Worm (Caenorhabditis elegans) whole organism, L2 larva: Measurements from ENCODE around the gene C14A4.12.
A peak's percentile ranks its signal among the peaks of the same experiment; 100 is the strongest.

Source experiments
- C34F6.9 ChIP-seq: fragments of 150-350 bp; optimal IDR thresholded peaks from 2 replicates; lab custom pipeline; 2014; ENCODE audit warnings: missing biosample characterization, missing genetic modification characterization
- F13H6.1 ChIP-seq: sonication (generic microtip); optimal IDR thresholded peaks from 2 replicates; lab custom pipeline; 2016; ENCODE audit warnings: missing genetic modification characterization, missing compliant biosample characterization
- R02D3.7 ChIP-seq: fragments of 150-350 bp; optimal IDR thresholded peaks from 2 replicates; lab custom pipeline; 2014; ENCODE audit warnings: missing biosample characterization, missing genetic modification characterization
- Y55F3AM.14 ChIP-seq: fragments of 200-800 bp; sonication (Bioruptor generic); optimal IDR thresholded peaks from 2 replicates; lab custom pipeline; 2018; ENCODE audit warnings: mild to moderate bottlenecking, missing genetic modification characterization, missing compliant biosample characterization
- ZK546.5 ChIP-seq: sonication (generic microtip); optimal IDR thresholded peaks from 2 replicates; lab custom pipeline; 2017; ENCODE audit warnings: missing biosample characterization, missing genetic modification characterization
- alr-1 ChIP-seq: fragments of 150-350 bp; optimal IDR thresholded peaks from 2 replicates; lab custom pipeline; 2014; ENCODE audit warnings: missing biosample characterization, missing genetic modification characterization
- aly-2 ChIP-seq: fragments of 150-350 bp; optimal IDR thresholded peaks from 2 replicates; lab custom pipeline; 2014; ENCODE audit warnings: missing biosample characterization, missing genetic modification characterization
- ama-1 ChIP-seq: fragments of 150-350 bp; optimal IDR thresholded peaks from 2 replicates; lab custom pipeline; 2018; ENCODE audit warnings: inconsistent platforms
- blmp-1 ChIP-seq: sonication (generic microtip); optimal IDR thresholded peaks from 2 replicates; lab custom pipeline; 2017; ENCODE audit warnings: missing genetic modification characterization, mild to moderate bottlenecking, missing compliant biosample characterization, antibody characterized with exemption, moderate library complexity; ENCODE audit not compliant: insufficient read depth
- ceh-82 ChIP-seq: fragments of 150-350 bp; optimal IDR thresholded peaks from 2 replicates; lab custom pipeline; 2014; ENCODE audit warnings: missing biosample characterization, missing genetic modification characterization
- crh-2 ChIP-seq: sonication (generic microtip); optimal IDR thresholded peaks from 2 replicates; lab custom pipeline; 2017; ENCODE audit warnings: missing biosample characterization, missing genetic modification characterization
- dmd-4 ChIP-seq: sonication (generic microtip); optimal IDR thresholded peaks from 2 replicates; lab custom pipeline; 2017; ENCODE audit warnings: missing biosample characterization, missing genetic modification characterization
- egl-27 ChIP-seq: sonication (generic microtip); optimal IDR thresholded peaks from 3 replicates; lab custom pipeline; 2017; ENCODE audit warnings: missing biosample characterization, missing genetic modification reagents, missing genetic modification characterization
- elt-1 ChIP-seq: fragments of 150-350 bp; optimal IDR thresholded peaks from 2 replicates; lab custom pipeline; 2014; ENCODE audit warnings: missing biosample characterization, missing genetic modification characterization
- fos-1 ChIP-seq: fragments of 150-350 bp; optimal IDR thresholded peaks from 2 replicates; lab custom pipeline; 2014; ENCODE audit warnings: missing biosample characterization, missing genetic modification characterization
- gmeb-1 ChIP-seq: fragments of 150-350 bp; optimal IDR thresholded peaks from 2 replicates; lab custom pipeline; 2014; ENCODE audit warnings: missing biosample characterization, missing genetic modification characterization
- lin-11 ChIP-seq: fragments of 150-350 bp; sonication (generic microtip); optimal IDR thresholded peaks from 2 replicates; lab custom pipeline; 2014; ENCODE audit warnings: missing biosample characterization, missing genetic modification characterization, inconsistent platforms, mixed read lengths
- lin-13 ChIP-seq: fragments of 150-350 bp; optimal IDR thresholded peaks from 2 replicates; lab custom pipeline; 2014; ENCODE audit warnings: missing biosample characterization, missing genetic modification reagents, missing genetic modification characterization
- lsy-2 ChIP-seq, 2 experiments: fragments of 150-350 bp in 1 of 2; sonication (generic microtip) in 1 of 2; optimal IDR thresholded peaks; 2 replicates each; lab custom pipeline; 2014 to 2017; ENCODE audit warnings: missing biosample characterization in 2 of 2, missing genetic modification characterization in 2 of 2
- mab-5 ChIP-seq: fragments of 150-350 bp; optimal IDR thresholded peaks from 2 replicates; lab custom pipeline; 2014; ENCODE audit warnings: missing biosample characterization, missing genetic modification characterization
- mdl-1 ChIP-seq, 2 experiments: fragments of 150-350 bp in 1 of 2; sonication (generic microtip) in 1 of 2; optimal IDR thresholded peaks; 2 replicates each; lab custom pipeline; 2017; ENCODE audit warnings: missing biosample characterization in 2 of 2, missing genetic modification characterization in 2 of 2
- nhr-12 ChIP-seq: fragments of 150-350 bp; optimal IDR thresholded peaks from 2 replicates; lab custom pipeline; 2014; ENCODE audit warnings: missing biosample characterization, missing genetic modification characterization
- nhr-129 ChIP-seq: fragments of 150-350 bp; optimal IDR thresholded peaks from 2 replicates; lab custom pipeline; 2014; ENCODE audit warnings: missing biosample characterization, missing genetic modification characterization
- nhr-21 ChIP-seq: fragments of 150-350 bp; optimal IDR thresholded peaks from 2 replicates; lab custom pipeline; 2014; ENCODE audit warnings: missing biosample characterization, missing genetic modification characterization
- nhr-23 ChIP-seq: fragments of 150-350 bp; optimal IDR thresholded peaks from 2 replicates; lab custom pipeline; 2014; ENCODE audit warnings: missing biosample characterization, missing genetic modification reagents, missing genetic modification characterization
- nhr-237 ChIP-seq: fragments of 150-350 bp; optimal IDR thresholded peaks from 2 replicates; lab custom pipeline; 2014; ENCODE audit warnings: missing biosample characterization, missing genetic modification characterization
- nhr-25 ChIP-seq: fragments of 150-350 bp; sonication (generic microtip); optimal IDR thresholded peaks from 3 replicates; lab custom pipeline; 2014; ENCODE audit warnings: missing biosample characterization, missing genetic modification characterization
- nhr-77 ChIP-seq: fragments of 150-350 bp; optimal IDR thresholded peaks from 2 replicates; lab custom pipeline; 2014; ENCODE audit warnings: missing biosample characterization, missing genetic modification characterization
- peb-1 ChIP-seq: fragments of 150-350 bp; optimal IDR thresholded peaks from 2 replicates; lab custom pipeline; 2014; ENCODE audit warnings: missing biosample characterization, missing genetic modification characterization
- sem-4 ChIP-seq: fragments of 150-350 bp; optimal IDR thresholded peaks from 2 replicates; lab custom pipeline; 2014; ENCODE audit warnings: missing biosample characterization, missing genetic modification reagents, missing genetic modification characterization
- sma-3 ChIP-seq: sonication (generic microtip); optimal IDR thresholded peaks from 2 replicates; lab custom pipeline; 2016; ENCODE audit warnings: missing genetic modification reagents, missing genetic modification characterization, missing compliant biosample characterization
- sma-9 ChIP-seq, 2 experiments: fragments of 150-350 bp in 1 of 2; sonication (generic microtip) in 1 of 2; optimal IDR thresholded peaks; 2 replicates each; lab custom pipeline; 2014 to 2016; ENCODE audit warnings: missing genetic modification characterization in 2 of 2, mild to moderate bottlenecking in 1 of 2, missing biosample characterization in 1 of 2, missing compliant biosample characterization in 1 of 2, missing genetic modification reagents in 1 of 2, moderate library complexity in 1 of 2
- snpc-4 ChIP-seq: fragments of 150-350 bp; optimal IDR thresholded peaks from 2 replicates; lab custom pipeline; 2014; ENCODE audit warnings: missing biosample characterization, missing genetic modification characterization
- unc-55 ChIP-seq: fragments of 150-350 bp; sonication (generic microtip); optimal IDR thresholded peaks from 3 replicates; lab custom pipeline; 2014; ENCODE audit warnings: missing biosample characterization, missing genetic modification reagents, missing genetic modification characterization
- zag-1 ChIP-seq: fragments of 150-350 bp; optimal IDR thresholded peaks from 2 replicates; lab custom pipeline; 2014; ENCODE audit warnings: missing biosample characterization, missing genetic modification characterization

The C14A4.12 gene

DNA sequence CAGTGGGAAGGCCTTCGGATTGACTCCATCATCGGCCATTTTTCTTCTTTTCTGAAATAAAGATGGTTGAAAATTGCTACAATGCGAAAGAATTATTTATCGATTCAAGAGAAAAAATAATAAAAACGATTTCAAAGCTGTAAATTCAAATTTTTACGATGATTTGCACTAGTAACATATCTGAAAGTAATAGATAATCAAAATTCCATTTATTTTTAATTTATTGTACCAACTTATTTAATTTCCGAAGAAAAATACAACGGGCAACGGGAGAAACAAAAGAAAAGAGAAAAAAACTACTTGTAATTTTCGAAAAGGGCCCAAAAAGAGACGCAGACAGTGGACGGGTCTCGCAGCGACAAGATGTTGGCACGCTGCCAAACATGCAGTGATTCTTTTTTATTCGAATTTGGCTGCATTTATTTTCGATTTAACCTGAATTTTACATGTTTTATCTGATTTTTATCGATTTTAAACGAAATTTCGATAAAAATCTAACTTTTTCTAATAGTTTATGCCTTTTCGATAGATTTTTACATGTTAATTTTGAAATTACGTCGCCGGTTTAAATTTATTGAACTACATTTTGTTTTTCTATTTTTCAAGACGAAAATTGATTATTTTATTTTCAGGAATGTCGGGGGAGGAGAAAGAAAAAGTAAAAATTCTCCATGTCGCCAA is 45.9 kb downstream of the C14A4.12 start, which contains the start of the genes snu-13 and rsp-7:
Gene snu-13, minus strand, starts transcription at position 51 of the 681 bp plus-strand sequence.
Gene rsp-7, plus strand, starts transcription at position 631 of the 681 bp plus-strand sequence.
- TF ChIP-seq dmd-4 (tag; lab: Kevin White, UChicago): no peak
- TF ChIP-seq nhr-25 (tag; lab: Kevin White, UChicago): peak; percentile 75
- TF ChIP-seq elt-1 (tag; lab: Kevin White, UChicago): no peak
- TF ChIP-seq nhr-23 (tag; lab: Kevin White, UChicago): no peak
- TF ChIP-seq fos-1 (tag; lab: Kevin White, UChicago): peak; percentile 34
- peak; percentile 49 for TF ChIP-seq lin-11 (tag; lab: Kevin White, UChicago)
- TF ChIP-seq snpc-4 (tag; lab: Kevin White, UChicago): peak; percentile 12
- peak; percentile 55 for TF ChIP-seq F13H6.1
- peak; percentile 51 for TF ChIP-seq nhr-21
- no peak for TF ChIP-seq nhr-77 (tag; lab: Kevin White, UChicago)
- peak; percentile 90 for TF ChIP-seq unc-55
- TF ChIP-seq ama-1: peak; percentile 15
- peak; percentile 31 for TF ChIP-seq ZK546.5 (tag; lab: Kevin White, UChicago)
- no peak for TF ChIP-seq R02D3.7 (tag; lab: Kevin White, UChicago)
- no peak for TF ChIP-seq peb-1 (tag; lab: Kevin White, UChicago)
- TF ChIP-seq sma-3 (GFP tag; lab: Kevin White, UChicago): peak; percentile 69
- TF ChIP-seq crh-2 (tag; lab: Kevin White, UChicago): peak; percentile 87
- peak; percentile 23 for TF ChIP-seq blmp-1
- no peak for TF ChIP-seq nhr-237 (tag; lab: Kevin White, UChicago)
- TF ChIP-seq C34F6.9 (tag; lab: Kevin White, UChicago): peak; percentile 87
- no peak for TF ChIP-seq alr-1 (tag; lab: Kevin White, UChicago)
- peak; percentile 71 for TF ChIP-seq lin-13 (GFP tag; lab: Kevin White, UChicago)
- TF ChIP-seq ceh-82 (tag; lab: Kevin White, UChicago): no peak
- TF ChIP-seq sma-9 (GFP tag; optimal IDR thresholded peaks at IDR 0.05; lab: Kevin White, UChicago): peak; percentile 54
- no peak for TF ChIP-seq sma-9 (tag; optimal IDR thresholded peaks at IDR 0.05; lab: Kevin White, UChicago)
- peak; percentile 58 to 91 for TF ChIP-seq lsy-2 (tag; optimal IDR thresholded peaks at IDR 0.05; lab: Kevin White, UChicago)
- TF ChIP-seq sem-4 (tag; lab: Kevin White, UChicago): peak; percentile 62
- TF ChIP-seq nhr-129: peak; percentile 51
- TF ChIP-seq gmeb-1 (tag; lab: Kevin White, UChicago): peak; percentile 67
- TF ChIP-seq mab-5 (tag; lab: Kevin White, UChicago): no peak

DNA sequence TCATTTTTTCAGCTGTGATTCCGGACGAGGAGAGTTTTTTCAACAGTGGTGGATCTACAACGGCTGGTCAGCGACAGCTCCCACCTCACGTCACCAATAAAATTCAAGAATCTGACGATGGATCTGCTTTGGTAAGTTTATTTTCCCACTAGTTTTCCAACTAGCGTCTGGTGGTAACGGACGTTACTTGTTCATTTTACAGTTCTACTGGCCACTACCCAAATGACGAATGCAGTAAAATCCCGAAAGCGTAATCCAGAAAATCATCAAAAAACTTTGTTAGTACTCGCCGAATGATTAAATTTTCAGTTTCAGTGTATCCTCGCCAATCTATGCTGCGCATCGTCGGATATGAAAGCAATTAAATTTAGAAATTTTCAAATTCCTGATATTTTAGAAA is 46.7 kb downstream of the C14A4.12 start:
- no peak for TF ChIP-seq lin-11 (tag; lab: Kevin White, UChicago)
- TF ChIP-seq mdl-1 (tag; optimal IDR thresholded peaks at IDR 0.05; lab: Kevin White, UChicago): no peak
- no peak for TF ChIP-seq nhr-21

DNA sequence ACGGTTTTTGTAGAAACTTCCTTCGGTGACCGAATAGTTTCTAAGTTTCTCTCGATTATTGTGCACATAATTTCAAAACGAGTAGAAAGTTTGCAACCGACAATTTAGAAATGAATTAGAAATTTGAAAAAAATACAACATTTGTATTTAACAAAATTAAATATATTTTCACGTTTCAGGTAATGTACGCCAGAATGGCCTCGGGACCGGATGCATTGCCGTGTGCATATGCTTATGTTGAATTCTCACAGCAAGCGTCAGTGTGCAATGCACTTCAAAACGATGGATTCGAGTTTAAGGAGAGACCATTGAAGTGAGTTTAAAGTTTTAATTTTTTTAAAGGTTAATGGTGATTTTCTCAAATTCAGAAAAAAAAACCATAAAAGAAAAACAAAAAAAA is 48.0 kb downstream of the C14A4.12 start, which contains the start of gene marc-2:
Gene marc-2, minus strand, starts transcription at position 101 of the 400 bp plus-strand sequence.
- TF ChIP-seq Y55F3AM.14 (GFP tag; lab: Kevin White, UChicago) (no peak), peb-1 (tag; lab: Kevin White, UChicago) (no peak), zag-1 (tag; lab: Kevin White, UChicago) (no peak), egl-27 (tag; lab: Kevin White, UChicago) (no peak)

DNA sequence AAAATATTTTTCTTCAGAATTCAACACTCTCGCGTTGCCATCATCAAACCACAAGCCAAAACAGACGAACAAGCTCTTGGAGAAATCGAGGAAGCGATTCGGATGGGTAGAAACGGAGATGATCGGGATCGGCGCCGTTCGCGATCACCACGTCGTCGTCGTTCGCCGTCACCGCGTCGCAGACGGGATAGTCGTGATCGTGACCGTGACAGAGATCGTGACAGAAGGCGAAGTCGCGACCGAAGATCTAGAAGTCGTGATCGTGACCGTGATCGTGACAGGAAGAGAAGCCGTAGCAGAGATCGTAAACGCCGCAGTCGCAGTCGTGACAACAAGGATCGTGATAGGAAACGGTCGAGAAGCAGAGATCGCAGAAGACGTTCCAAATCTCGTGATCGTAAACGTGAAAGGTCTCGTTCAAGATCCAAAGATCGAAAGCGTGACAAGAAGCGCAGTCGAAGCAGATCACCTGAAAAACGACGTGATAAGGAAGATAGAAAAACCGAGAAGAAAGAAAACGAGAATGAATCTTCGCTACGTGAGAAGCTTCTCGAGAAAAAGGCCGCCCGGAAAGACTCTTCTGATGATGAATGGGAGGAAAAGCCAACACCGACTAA is 48.7 kb downstream of the C14A4.12 start:
- no peak for TF ChIP-seq crh-2 (tag; lab: Kevin White, UChicago)
- TF ChIP-seq sem-4 (tag; lab: Kevin White, UChicago): no peak
- TF ChIP-seq nhr-21: peak; percentile 18
- TF ChIP-seq aly-2 (tag; lab: Kevin White, UChicago): no peak
- no peak for TF ChIP-seq nhr-12 (tag; lab: Kevin White, UChicago)
- no peak for TF ChIP-seq mab-5 (tag; lab: Kevin White, UChicago)
